Worm (Caenorhabditis elegans) whole organism, early embryonic: Measurements from ENCODE around the gene ZC449.4.

Experiments
- B0310.2 ChIP-seq: sonication (generic microtip); optimal IDR thresholded peaks from 2 replicates; lab custom pipeline; 2016; ENCODE audit warnings: mild to moderate bottlenecking, missing genetic modification characterization, missing compliant biosample characterization
- ama-1 ChIP-seq: fragments of 150-350 bp; optimal IDR thresholded peaks from 2 replicates; lab custom pipeline; 2014
- ceh-13 ChIP-seq: fragments of 200-800 bp; sonication (Bioruptor generic); optimal IDR thresholded peaks from 2 replicates; lab custom pipeline; 2018; ENCODE audit warnings: mild to moderate bottlenecking, missing genetic modification characterization, missing compliant biosample characterization
- ets-7 ChIP-seq: sonication (generic microtip); optimal IDR thresholded peaks from 2 replicates; lab custom pipeline; 2016; ENCODE audit warnings: missing genotype, missing genetic modification characterization, missing compliant biosample characterization
- hnd-1 ChIP-seq: sonication (generic microtip); optimal IDR thresholded peaks from 2 replicates; lab custom pipeline; 2016; ENCODE audit warnings: missing genetic modification characterization, missing compliant biosample characterization
- scrt-1 ChIP-seq: fragments of 200-800 bp; sonication (Bioruptor generic); IDR thresholded peaks from 2 replicates; pipeline ENCODE4 v1.3.6; 2022; ENCODE audit warnings: missing genetic modification characterization, missing compliant biosample characterization

ce11 chrX:4981579-4981978 lies 52.2 kb downstream of the ZC449.4 start:
- TF ChIP-seq hnd-1 (tag; lab: Kevin White, UChicago) (no peak), ceh-13 (GFP tag; lab: Kevin White, UChicago) (no peak), scrt-1 (no peak), ets-7 (tag; lab: Kevin White, UChicago) (no peak), B0310.2 (tag; lab: Kevin White, UChicago) (no peak), ama-1 (lab: Kevin White, UChicago) (no peak)
